Fruit fly (Drosophila melanogaster): ENCODE measurements around the gene CG15628.

The CG15628 gene

DNA sequence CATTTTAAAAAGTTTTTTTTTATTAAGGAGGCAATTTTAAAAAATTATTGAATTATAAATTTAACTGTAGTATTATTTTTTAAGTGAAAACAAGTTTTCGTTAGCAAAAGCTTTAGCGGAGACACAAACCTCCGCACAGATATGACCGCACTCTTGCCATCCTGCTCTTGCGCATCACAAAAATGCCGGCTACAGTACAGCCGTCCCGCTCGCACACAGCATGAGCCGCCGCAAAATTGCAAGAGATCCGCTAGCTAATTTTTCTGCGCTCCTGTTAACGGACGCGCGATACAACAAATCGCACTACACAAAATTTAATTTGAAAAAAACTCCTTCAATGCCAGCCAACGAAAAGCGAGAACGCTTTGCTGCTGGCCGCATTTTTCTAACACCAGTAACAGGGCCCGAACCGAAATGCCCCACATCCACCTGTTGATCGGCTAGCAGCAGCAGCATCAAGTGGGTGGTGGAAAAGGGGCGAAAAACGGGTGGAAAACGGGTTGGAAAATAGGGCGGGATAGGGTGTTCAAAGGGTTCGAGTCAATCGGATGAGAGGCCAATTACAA is 11.4 kb upstream of the CG15628 start (continued):
- TF ChIP-seq CG12104 (GFP tag; optimal IDR thresholded peaks at IDR 0.05) (no peak), ato (GFP tag; IDR thresholded peaks at IDR 0.05; ENCODE audit: partially characterized antibody) (peak; percentile 73), CG1529 (GFP tag; optimal IDR thresholded peaks at IDR 0.05) (no peak), CG14014 (GFP tag; IDR thresholded peaks at IDR 0.05) (peak; percentile 50; the same call in 1 of the 2 replicates), HLH3B (GFP tag; IDR thresholded peaks at IDR 0.05) (no peak), unc-4 (GFP tag; IDR thresholded peaks at IDR 0.05; ENCODE audit: partially characterized antibody) (0 out of 2 replicates have a peak, but pooled peaks have one; percentile 52), CG15073 (GFP tag; optimal IDR thresholded peaks at IDR 0.05) (no peak), sqz (GFP tag; optimal IDR thresholded peaks at IDR 0.05) (peak; percentile 95), CG10267 (tag; optimal IDR thresholded peaks at IDR 0.05) (peak; percentile 24), CG11247 (GFP tag; IDR thresholded peaks at IDR 0.05) (no peak), Lhr (GFP tag; optimal IDR thresholded peaks at IDR 0.05) (peak; percentile 100), Hmx (GFP tag; optimal IDR thresholded peaks at IDR 0.05) (no peak), CG31441 (GFP tag; IDR thresholded peaks at IDR 0.05) (peak; percentile 57), Sry-β (GFP tag; optimal IDR thresholded peaks at IDR 0.05) (no peak), CG6683 (GFP tag; optimal IDR thresholded peaks at IDR 0.05) (no peak), CG9215 (GFP tag; IDR thresholded peaks at IDR 0.05) (no peak), nau (GFP tag; optimal IDR thresholded peaks at IDR 0.05) (no peak), Asciz (GFP tag; optimal IDR thresholded peaks at IDR 0.05) (no peak), Max (GFP tag; optimal IDR thresholded peaks at IDR 0.05) (peak; percentile 64), CG3163 (GFP tag; optimal IDR thresholded peaks at IDR 0.05) (no peak), CG6175 (GFP tag; IDR thresholded peaks at IDR 0.05) (no peak), Nf-YB (GFP tag; optimal IDR thresholded peaks at IDR 0.05) (peak; percentile 95), sc (optimal IDR thresholded peaks at IDR 0.05) (no peak), sc (GFP tag; optimal IDR thresholded peaks at IDR 0.05) (no peak), CG10147 (GFP tag; optimal IDR thresholded peaks at IDR 0.05) (peak; percentile 55), crp (GFP tag; optimal IDR thresholded peaks at IDR 0.05) (peak in 1 of 2 experiments; percentile 48), h (optimal IDR thresholded peaks at IDR 0.05) (no peak), CG43689 (GFP tag; IDR thresholded peaks at IDR 0.05) (no peak), Antp (GFP tag; optimal IDR thresholded peaks at IDR 0.05) (no peak), ATbp (GFP tag; optimal IDR thresholded peaks at IDR 0.05) (no peak), Atf6 (GFP tag; IDR thresholded peaks at IDR 0.05) (peak; percentile 73), zfh1 (GFP tag; IDR thresholded peaks at IDR 0.05) (peak; percentile 8; the same call in 1 of the 3 replicates), Dip2 (GFP tag; IDR thresholded peaks at IDR 0.05) (no peak), CG1024 (GFP tag; IDR thresholded peaks at IDR 0.05) (no peak; the same call in 1 of the 2 replicates), CG11695 (GFP tag; IDR thresholded peaks at IDR 0.05) (no peak), hkb (optimal IDR thresholded peaks at IDR 0.05) (no peak), hkb (GFP tag; IDR thresholded peaks at IDR 0.05) (peak; percentile 60), Bgb (GFP tag; IDR thresholded peaks at IDR 0.05; ENCODE audit: partially characterized antibody) (peak; percentile 72; the same call in 1 of the 2 replicates), CG2199 (GFP tag; IDR thresholded peaks at IDR 0.05) (peak; percentile 83; the same call in 2 of the 3 replicates), zen (tag; optimal IDR thresholded peaks at IDR 0.05) (no peak), CG14667 (GFP tag; IDR thresholded peaks at IDR 0.05) (no peak), CG17802 (tag; optimal IDR thresholded peaks at IDR 0.05) (peak; percentile 15), wek (GFP tag; optimal IDR thresholded peaks at IDR 0.05) (no peak), CG14050 (GFP tag; IDR thresholded peaks at IDR 0.05) (no peak), CG1603 (tag; optimal IDR thresholded peaks at IDR 0.05) (peak; percentile 45), disco-r (GFP tag; optimal IDR thresholded peaks at IDR 0.05) (no peak), CG6272 (GFP tag; IDR thresholded peaks at IDR 0.05) (no peak), br (optimal IDR thresholded peaks at IDR 0.05) (no peak), Xrp1 (GFP tag; IDR thresholded peaks at IDR 0.05) (peak; percentile 48), row (GFP tag; IDR thresholded peaks at IDR 0.05) (peak; percentile 72), Blimp-1 (GFP tag; optimal IDR thresholded peaks at IDR 0.05) (peak; percentile 52)
